Worm (Caenorhabditis elegans) whole organism, L1 larva: ENCODE data around the gene srh-28.
A peak's percentile ranks its signal among the peaks of the same experiment; 100 is the strongest.

Source experiments
- C16A3.4 ChIP-seq: fragments of 150-350 bp; optimal IDR thresholded peaks from 2 replicates; lab custom pipeline; 2014; ENCODE audit warnings: missing biosample characterization, missing genetic modification characterization
- Y116A8C.19 ChIP-seq: sonication (generic microtip); optimal IDR thresholded peaks from 2 replicates; lab custom pipeline; 2016; ENCODE audit warnings: missing compliant biosample characterization, missing genetic modification characterization, borderline replicate concordance
- aha-1 ChIP-seq: fragments of 150-350 bp; optimal IDR thresholded peaks from 2 replicates; lab custom pipeline; 2014; ENCODE audit warnings: missing biosample characterization, missing genetic modification characterization
- ceh-88 ChIP-seq: fragments of 200-800 bp; sonication (Bioruptor generic); IDR thresholded peaks from 2 replicates; pipeline ENCODE4 v1.3.6; 2022; ENCODE audit warnings: missing genetic modification characterization, missing compliant biosample characterization
- ces-1 ChIP-seq: fragments of 150-350 bp; optimal IDR thresholded peaks from 2 replicates; lab custom pipeline; 2014; ENCODE audit warnings: missing biosample characterization, missing genetic modification reagents, missing genetic modification characterization
- dsc-1 ChIP-seq: sonication (generic microtip); optimal IDR thresholded peaks from 2 replicates; lab custom pipeline; 2016; ENCODE audit warnings: mild to moderate bottlenecking, missing genetic modification characterization, missing compliant biosample characterization
- efl-1 ChIP-seq, 4 experiments: fragments of 150-350 bp; optimal IDR thresholded peaks in 3 of 4; peaks in 1 of 4; 1 replicate in 1 of 4; 2 replicates in 3 of 4; lab custom pipeline; 2014; ENCODE audit warnings: missing biosample characterization in 2 of 4, missing genetic modification characterization in 2 of 4, missing genetic modification reagents in 2 of 4
- egl-13 ChIP-seq: sonication (generic microtip); optimal IDR thresholded peaks from 2 replicates; lab custom pipeline; 2016; ENCODE audit warnings: missing genotype, missing genetic modification reagents, missing genetic modification characterization, missing compliant biosample characterization
- egl-27 ChIP-seq, 2 experiments: fragments of 150-350 bp in 1 of 2; sonication (generic microtip); optimal IDR thresholded peaks; 3 replicates each; lab custom pipeline; 2017 to 2018; ENCODE audit warnings: missing biosample characterization in 2 of 2, missing genetic modification characterization in 2 of 2, missing genetic modification reagents in 2 of 2
- elt-2 ChIP-seq: sonication (generic microtip); optimal IDR thresholded peaks from 2 replicates; lab custom pipeline; 2016; ENCODE audit warnings: missing genetic modification characterization, mild to moderate bottlenecking, inconsistent platforms, missing compliant biosample characterization, missing genetic modification reagents
- fkh-10 ChIP-seq: sonication (generic microtip); optimal IDR thresholded peaks from 2 replicates; lab custom pipeline; 2017; ENCODE audit warnings: missing biosample characterization, missing genetic modification reagents, missing genetic modification characterization
- fkh-4 ChIP-seq: sonication (generic microtip); optimal IDR thresholded peaks from 2 replicates; lab custom pipeline; 2016; ENCODE audit warnings: missing compliant biosample characterization, missing genetic modification characterization, borderline replicate concordance
- fkh-8 ChIP-seq: sonication (generic microtip); optimal IDR thresholded peaks from 2 replicates; lab custom pipeline; 2016; ENCODE audit warnings: mild to moderate bottlenecking, missing genetic modification characterization, missing compliant biosample characterization
- grh-1 ChIP-seq: fragments of 200-800 bp; sonication (Bioruptor generic); IDR thresholded peaks from 2 replicates; pipeline ENCODE4 v1.3.6; 2022; ENCODE audit warnings: missing genetic modification reagents, missing genetic modification characterization, missing compliant biosample characterization
- hlh-4 ChIP-seq: sonication (generic microtip); optimal IDR thresholded peaks from 2 replicates; lab custom pipeline; 2016; ENCODE audit warnings: mild to moderate bottlenecking, missing genetic modification characterization, missing compliant biosample characterization
- hpl-2 ChIP-seq: fragments of 150-350 bp; optimal IDR thresholded peaks from 2 replicates; lab custom pipeline; 2014; ENCODE audit warnings: missing biosample characterization, missing genetic modification reagents, missing genetic modification characterization
- lin-13 ChIP-seq: fragments of 150-350 bp; optimal IDR thresholded peaks from 2 replicates; lab custom pipeline; 2014; ENCODE audit warnings: missing biosample characterization, missing genetic modification reagents, missing genetic modification characterization
- lin-14 ChIP-seq: fragments of 200-800 bp; sonication (Bioruptor generic); optimal IDR thresholded peaks from 2 replicates; lab custom pipeline; 2018; ENCODE audit warnings: mild to moderate bottlenecking, missing genetic modification characterization, moderate library complexity, missing compliant biosample characterization
- lin-15B ChIP-seq: fragments of 150-350 bp; sonication (generic microtip); optimal IDR thresholded peaks from 3 replicates; lab custom pipeline; 2014; ENCODE audit warnings: missing biosample characterization, missing genetic modification characterization
- lsy-2 ChIP-seq, 2 experiments: fragments of 150-350 bp; optimal IDR thresholded peaks; 2 replicates each; lab custom pipeline; 2014; ENCODE audit warnings: missing biosample characterization in 2 of 2, missing genetic modification characterization in 2 of 2
- mef-2 ChIP-seq: fragments of 150-350 bp; optimal IDR thresholded peaks from 2 replicates; lab custom pipeline; 2014; ENCODE audit warnings: missing biosample characterization, missing genetic modification characterization
- nhr-11 ChIP-seq: fragments of 150-350 bp; optimal IDR thresholded peaks from 2 replicates; lab custom pipeline; 2014; ENCODE audit warnings: missing biosample characterization, missing genetic modification characterization
- nhr-12 ChIP-seq: sonication (generic microtip); optimal IDR thresholded peaks from 2 replicates; lab custom pipeline; 2017; ENCODE audit warnings: missing biosample characterization, missing genetic modification characterization
- nhr-28 ChIP-seq: fragments of 150-350 bp; optimal IDR thresholded peaks from 2 replicates; lab custom pipeline; 2014; ENCODE audit warnings: missing biosample characterization, missing genetic modification characterization
- nhr-47 ChIP-seq: sonication (generic microtip); optimal IDR thresholded peaks from 2 replicates; lab custom pipeline; 2016; ENCODE audit warnings: mild to moderate bottlenecking, missing genetic modification characterization, moderate library complexity, missing compliant biosample characterization
- nhr-71 ChIP-seq: sonication (generic microtip); optimal IDR thresholded peaks from 2 replicates; lab custom pipeline; 2016; ENCODE audit warnings: mild to moderate bottlenecking, missing genetic modification characterization, moderate library complexity, missing compliant biosample characterization
- nhr-85 ChIP-seq: sonication (generic microtip); peaks from one replicate; lab custom pipeline; 2016; ENCODE audit warnings: missing genetic modification characterization, inconsistent platforms, missing compliant biosample characterization
- pqm-1 ChIP-seq: sonication (generic microtip); optimal IDR thresholded peaks from 3 replicates; lab custom pipeline; 2017; ENCODE audit warnings: missing biosample characterization, missing genetic modification characterization
- rnt-1 ChIP-seq: sonication (generic microtip); optimal IDR thresholded peaks from 2 replicates; lab custom pipeline; 2016; ENCODE audit warnings: mild to moderate bottlenecking, missing genetic modification characterization, moderate library complexity, missing compliant biosample characterization
- snu-23 ChIP-seq: sonication (generic microtip); optimal IDR thresholded peaks from 2 replicates; lab custom pipeline; 2016; ENCODE audit warnings: missing genetic modification characterization, missing compliant biosample characterization
- sox-4 ChIP-seq: sonication (generic microtip); optimal IDR thresholded peaks from 2 replicates; lab custom pipeline; 2016; ENCODE audit warnings: missing genetic modification characterization, missing compliant biosample characterization
- swsn-7 ChIP-seq: sonication (generic microtip); optimal IDR thresholded peaks from 2 replicates; lab custom pipeline; 2016; ENCODE audit warnings: missing genetic modification characterization, missing compliant biosample characterization
- unc-130 ChIP-seq: fragments of 150-350 bp; optimal IDR thresholded peaks from 2 replicates; lab custom pipeline; 2017; ENCODE audit warnings: missing biosample characterization, missing genetic modification characterization, inconsistent platforms
- unc-30 ChIP-seq: sonication (generic microtip); optimal IDR thresholded peaks from 2 replicates; lab custom pipeline; 2017; ENCODE audit warnings: missing biosample characterization, missing genetic modification characterization
- unc-62 ChIP-seq: fragments of 150-350 bp; optimal IDR thresholded peaks from 2 replicates; lab custom pipeline; 2014; ENCODE audit warnings: missing biosample characterization, missing genetic modification reagents, missing genetic modification characterization
- vab-15 ChIP-seq: sonication (generic microtip); optimal IDR thresholded peaks from 2 replicates; lab custom pipeline; 2017; ENCODE audit warnings: missing genotype, mild to moderate bottlenecking, missing genetic modification characterization, missing compliant biosample characterization

The srh-28 gene

DNA sequence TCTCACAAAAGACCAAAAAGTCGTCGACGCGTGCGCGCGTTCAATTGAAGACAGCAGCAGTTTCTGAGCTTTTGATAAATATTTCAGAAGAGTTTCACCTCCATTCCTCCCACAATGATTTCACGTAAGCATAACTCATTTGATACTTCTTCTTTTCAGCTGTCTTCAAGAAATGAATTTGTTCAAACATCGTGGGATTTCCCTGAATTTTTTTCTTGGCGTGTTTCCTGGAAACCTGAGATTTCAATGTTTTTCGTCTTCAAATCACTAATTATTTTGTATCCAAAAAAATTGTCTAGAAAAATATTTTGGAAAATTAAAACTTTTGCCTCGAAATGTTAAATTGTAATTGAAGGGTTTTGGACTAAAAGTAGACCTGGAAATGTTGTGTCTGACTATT lies 2.8 kb upstream of the srh-28 start:
- TF ChIP-seq unc-30 (tag; lab: Kevin White, UChicago) (no peak), mef-2 (tag; lab: Kevin White, UChicago) (no peak), unc-62 (GFP tag; lab: Kevin White, UChicago) (no peak), nhr-11 (tag; lab: Kevin White, UChicago) (peak; percentile 36), nhr-71 (peak; percentile 59), hlh-4 (tag; lab: Kevin White, UChicago) (peak; percentile 89), sox-4 (no peak), fkh-8 (tag; lab: Kevin White, UChicago) (peak; percentile 67), lin-15B (tag; lab: Kevin White, UChicago) (no peak), egl-13 (tag; lab: Kevin White, UChicago) (no peak), efl-1 (optimal IDR thresholded peaks at IDR 0.05; lab: Kevin White, UChicago) (no peak), efl-1 (GFP tag; optimal IDR thresholded peaks at IDR 0.05 in 1 of 2; lab: Kevin White, UChicago) (no peak), fkh-10 (no peak), hpl-2 (no peak), elt-2 (no peak), nhr-47 (peak; percentile 15)
- TF ChIP-seq, all 84 proteins: peak for 5

DNA sequence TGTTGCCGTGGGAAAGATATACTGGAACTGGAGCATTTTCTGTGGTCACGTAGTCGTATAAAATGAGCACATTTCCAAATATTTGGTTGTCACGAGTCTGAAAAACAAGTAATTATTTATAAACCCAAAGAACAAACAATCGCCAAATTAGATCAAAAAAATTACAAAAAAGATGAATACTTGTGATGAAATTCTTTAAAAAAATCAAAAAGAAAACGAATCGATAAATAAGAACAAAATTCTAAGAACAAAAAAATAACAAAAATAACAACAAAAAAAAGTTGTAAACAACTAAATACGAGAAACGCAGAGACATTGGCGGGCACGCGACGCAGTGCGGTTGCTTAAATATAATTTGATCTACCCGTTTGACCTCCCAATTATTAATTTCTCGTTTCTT lies 1.9 kb downstream of the srh-28 start, which contains the start of gene ZC404.16:
ZC404.16 (minus strand) TSS at position 101 of the 400 bp plus-strand sequence.
- TF ChIP-seq Y116A8C.19 (tag; lab: Kevin White, UChicago) (no peak), aha-1 (tag; lab: Kevin White, UChicago) (no peak), hpl-2 (no peak)

DNA sequence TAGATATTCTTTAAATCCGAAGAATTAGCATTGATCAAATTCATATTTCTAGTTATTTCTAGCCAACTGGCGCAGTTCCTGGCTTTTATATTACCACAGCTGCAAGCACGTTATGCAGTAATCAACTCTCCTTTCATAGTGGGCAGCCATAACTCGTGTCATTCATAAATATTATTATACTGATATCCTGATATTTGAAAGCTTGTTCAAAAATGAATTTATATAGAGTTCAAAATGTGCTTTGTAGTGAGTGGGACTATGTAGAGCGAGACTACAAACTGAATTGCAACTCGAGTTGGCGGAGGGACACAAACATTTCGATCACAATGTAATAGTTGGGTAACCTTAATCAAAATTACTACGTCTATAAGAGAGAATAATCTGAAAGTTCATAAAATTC lies 4.0 kb downstream of the srh-28 start, which contains the start of gene srh-30:
srh-30 (minus strand) TSS at position 101 of the 400 bp plus-strand sequence.
- TF ChIP-seq nhr-12 (tag; lab: Kevin White, UChicago), result no peak
- no peak for TF ChIP-seq egl-27 (tag; optimal IDR thresholded peaks at IDR 0.05; lab: Kevin White, UChicago)
- TF ChIP-seq ceh-88 (GFP tag; lab: Robert Waterston, UW), result no peak
- TF ChIP-seq nhr-28 (tag; lab: Kevin White, UChicago), result no peak
- no peak for TF ChIP-seq unc-130 (tag; lab: Kevin White, UChicago)
- no peak for TF ChIP-seq nhr-85 (tag; lab: Kevin White, UChicago)
- TF ChIP-seq vab-15 (tag; lab: Kevin White, UChicago), result no peak
- TF ChIP-seq swsn-7 (tag; lab: Kevin White, UChicago), result no peak
- no peak for TF ChIP-seq ces-1 (GFP tag; lab: Kevin White, UChicago)
- TF ChIP-seq efl-1 (optimal IDR thresholded peaks at IDR 0.05; lab: Kevin White, UChicago), result no peak
- TF ChIP-seq efl-1 (GFP tag; optimal IDR thresholded peaks at IDR 0.05 in 1 of 2; lab: Kevin White, UChicago), result no peak
- no peak for TF ChIP-seq grh-1 (GFP tag; lab: Robert Waterston, UW)
- no peak for TF ChIP-seq lin-13 (GFP tag; lab: Kevin White, UChicago)
- TF ChIP-seq hlh-4 (tag; lab: Kevin White, UChicago), result no peak

DNA sequence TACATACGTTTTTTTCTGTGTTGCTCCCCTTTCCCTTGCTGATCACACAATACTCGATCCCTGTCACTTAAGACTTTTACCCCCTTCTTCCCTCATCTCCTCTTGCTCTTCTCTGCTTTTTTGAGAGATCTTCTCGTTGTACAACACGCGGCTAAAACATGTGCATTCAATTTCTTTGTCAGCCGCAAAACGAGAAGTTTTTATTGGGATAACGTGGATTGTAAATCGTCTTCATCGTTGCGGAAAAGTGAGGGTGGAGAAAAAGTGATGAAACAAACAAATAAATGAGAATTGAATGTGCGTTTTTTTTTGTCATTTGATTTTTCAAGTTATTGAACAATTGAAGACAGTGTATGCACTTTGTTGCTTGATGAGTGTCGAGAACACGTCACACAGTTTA lies 6.2 kb downstream of the srh-28 start:
- TF ChIP-seq fkh-4 (tag; lab: Kevin White, UChicago), result peak; percentile 55
- TF ChIP-seq C16A3.4 (tag; lab: Kevin White, UChicago), result no peak
- peak; percentile 34 for TF ChIP-seq rnt-1 (tag; lab: Kevin White, UChicago)
- TF ChIP-seq lin-14 (GFP tag; lab: Kevin White, UChicago), result peak; percentile 31
- TF ChIP-seq pqm-1 (tag; lab: Kevin White, UChicago), result no peak
- peak; percentile 21 for TF ChIP-seq snu-23 (GFP tag; lab: Kevin White, UChicago)
- TF ChIP-seq lsy-2 (tag; optimal IDR thresholded peaks at IDR 0.05; lab: Kevin White, UChicago), result no peak
- TF ChIP-seq dsc-1 (tag; lab: Kevin White, UChicago), result peak; percentile 92
- TF ChIP-seq, all 84 proteins: peak for 5
